Worm (Caenorhabditis elegans) whole organism, young adult: ENCODE results near the gene Y45G5AM.3.

Experiments used
- B0019.2 ChIP-seq: fragments of 200-800 bp; sonication (Bioruptor generic); conservative IDR thresholded peaks from 2 replicates; pipeline ENCODE4 v1.3.6; 2022; ENCODE audit warnings: missing genetic modification reagents, missing genetic modification characterization, missing compliant biosample characterization
- B0035.1 ChIP-seq: sonication (generic microtip); optimal IDR thresholded peaks from 2 replicates; lab custom pipeline; 2016; ENCODE audit warnings: missing genetic modification characterization, mild to moderate bottlenecking, missing compliant biosample characterization, missing genotype, missing genetic modification reagents
- C06A6.2 ChIP-seq: fragments of 200-800 bp; sonication (Bioruptor generic); conservative IDR thresholded peaks from 2 replicates; pipeline ENCODE4 v1.3.6; 2022; ENCODE audit warnings: missing genetic modification characterization, missing compliant biosample characterization
- D2030.7 ChIP-seq: fragments of 200-800 bp; sonication (Bioruptor generic); IDR thresholded peaks from 2 replicates; pipeline ENCODE4 v1.3.6; 2022; ENCODE audit warnings: missing genetic modification reagents, missing genetic modification characterization, missing compliant biosample characterization
- F10E7.11 ChIP-seq: sonication (generic microtip); optimal IDR thresholded peaks from 2 replicates; lab custom pipeline; 2017; ENCODE audit warnings: mild to moderate bottlenecking, missing genetic modification characterization, moderate library complexity, missing compliant biosample characterization
- F52B5.7 ChIP-seq: sonication (generic microtip); optimal IDR thresholded peaks from 2 replicates; lab custom pipeline; 2016; ENCODE audit warnings: mild to moderate bottlenecking, missing genetic modification characterization, missing compliant biosample characterization
- K12H6.12 ChIP-seq: fragments of 200-800 bp; sonication (Bioruptor generic); optimal IDR thresholded peaks from 2 replicates; lab custom pipeline; 2018; ENCODE audit warnings: mild to moderate bottlenecking, missing genetic modification characterization, missing compliant biosample characterization
- T26A5.8 ChIP-seq: sonication (generic microtip); optimal IDR thresholded peaks from 2 replicates; lab custom pipeline; 2016; ENCODE audit warnings: missing genetic modification characterization, missing compliant biosample characterization
- Y53G8AR.9 ChIP-seq: fragments of 200-800 bp; sonication (Bioruptor generic); conservative IDR thresholded peaks from 2 replicates; pipeline ENCODE4 v1.3.6; 2022; ENCODE audit warnings: missing genetic modification reagents, missing genetic modification characterization, missing compliant biosample characterization
- athp-1 ChIP-seq: sonication (generic microtip); optimal IDR thresholded peaks from 2 replicates; lab custom pipeline; 2017; ENCODE audit warnings: mild to moderate bottlenecking, missing genetic modification characterization, missing compliant biosample characterization
- cebp-1 ChIP-seq, 2 experiments: fragments of 200-800 bp in 1 of 2; sonication (Bioruptor generic) in 1 of 2; sonication (generic microtip) in 1 of 2; IDR thresholded peaks in 1 of 2; optimal IDR thresholded peaks in 1 of 2; 2 replicates each; pipeline versions ENCODE4 v1.3.6 to Lab custom; 2017 to 2022; ENCODE audit warnings: missing compliant biosample characterization in 2 of 2, missing genetic modification characterization in 2 of 2, mild to moderate bottlenecking in 1 of 2, missing genetic modification reagents in 1 of 2, moderate library complexity in 1 of 2
- dpl-1 ChIP-seq: fragments of 150-350 bp; optimal IDR thresholded peaks from 2 replicates; lab custom pipeline; 2014; ENCODE audit warnings: missing biosample characterization, missing genetic modification reagents, missing genetic modification characterization
- ekl-4 ChIP-seq: fragments of 200-800 bp; sonication (Bioruptor generic); IDR thresholded peaks from 2 replicates; pipeline ENCODE4 v1.3.6; 2022; ENCODE audit warnings: missing genetic modification reagents, missing genetic modification characterization, missing compliant biosample characterization
- ets-4 ChIP-seq: fragments of 200-800 bp; sonication (Bioruptor generic); optimal IDR thresholded peaks from 2 replicates; lab custom pipeline; 2018; ENCODE audit warnings: mild to moderate bottlenecking, missing genetic modification characterization, missing compliant biosample characterization
- let-607 ChIP-seq, 2 experiments: fragments of 200-800 bp in 1 of 2; sonication (Bioruptor generic) in 1 of 2; sonication (generic microtip) in 1 of 2; optimal IDR thresholded peaks; 2 replicates each; lab custom pipeline; 2016 to 2018; ENCODE audit warnings: mild to moderate bottlenecking in 2 of 2, missing compliant biosample characterization in 2 of 2, missing genetic modification characterization in 2 of 2, moderate library complexity in 2 of 2, missing genotype in 1 of 2
- mcd-1 ChIP-seq: fragments of 200-800 bp; sonication (Bioruptor generic); IDR thresholded peaks from 2 replicates; pipeline ENCODE4 v1.3.6; 2022; ENCODE audit warnings: missing genetic modification reagents, missing genetic modification characterization, missing compliant biosample characterization
- nhr-179 ChIP-seq: sonication (generic microtip); optimal IDR thresholded peaks from 2 replicates; lab custom pipeline; 2016; ENCODE audit warnings: mild to moderate bottlenecking, missing genetic modification characterization, missing compliant biosample characterization
- nhr-27 ChIP-seq: fragments of 200-800 bp; sonication (Bioruptor generic); optimal IDR thresholded peaks from 2 replicates; lab custom pipeline; 2018; ENCODE audit warnings: mild to moderate bottlenecking, missing genetic modification characterization, moderate library complexity, missing compliant biosample characterization
- nhr-80 ChIP-seq: sonication (generic microtip); optimal IDR thresholded peaks from 2 replicates; lab custom pipeline; 2016; ENCODE audit warnings: missing genetic modification characterization, missing compliant biosample characterization
- pha-4 ChIP-seq: fragments of 150-350 bp; sonication (generic microtip); optimal IDR thresholded peaks from 2 replicates; lab custom pipeline; 2014; ENCODE audit warnings: missing biosample characterization, missing genetic modification reagents, missing genetic modification characterization
- rec-8 ChIP-seq, 2 experiments: sonication (generic microtip); optimal IDR thresholded peaks; 2 replicates each; lab custom pipeline; 2016; ENCODE audit warnings: mild to moderate bottlenecking in 2 of 2, missing genetic modification characterization in 2 of 2, missing genetic modification reagents in 2 of 2, missing genotype in 2 of 2, missing biosample characterization in 1 of 2, missing compliant biosample characterization in 1 of 2, moderate library complexity in 1 of 2
- repo-1 ChIP-seq: sonication (generic microtip); optimal IDR thresholded peaks from 2 replicates; lab custom pipeline; 2017; ENCODE audit warnings: mild to moderate bottlenecking, missing genetic modification characterization, missing compliant biosample characterization
- rpc-1 ChIP-seq, 2 experiments: fragments of 150-350 bp in 1 of 2; sonication (generic microtip) in 1 of 2; optimal IDR thresholded peaks; 2 replicates each; lab custom pipeline; 2014 to 2018; ENCODE audit warnings: missing biosample characterization in 1 of 2, missing genetic modification characterization in 1 of 2, missing genetic modification reagents in 1 of 2, missing genotype in 1 of 2
- snpc-1.1 ChIP-seq: sonication (generic microtip); optimal IDR thresholded peaks from 2 replicates; lab custom pipeline; 2017; ENCODE audit warnings: missing genetic modification characterization, mild to moderate bottlenecking, missing compliant biosample characterization, antibody characterized with exemption, moderate library complexity, missing genotype, missing genetic modification reagents; ENCODE audit not compliant: insufficient read depth
- snpc-4 ChIP-seq, 5 experiments: fragments of 150-350 bp in 1 of 5; sonication (generic microtip) in 4 of 5; optimal IDR thresholded peaks; 2 replicates each; lab custom pipeline; 2014 to 2018; ENCODE audit warnings: missing genetic modification characterization in 5 of 5, missing biosample characterization in 3 of 5, antibody characterized with exemption in 2 of 5, mild to moderate bottlenecking in 2 of 5, missing compliant biosample characterization in 2 of 5, missing genotype in 2 of 5, moderate library complexity in 2 of 5, missing genetic modification reagents in 1 of 5
- somi-1 ChIP-seq: fragments of 200-800 bp; sonication (Bioruptor generic); optimal IDR thresholded peaks from 2 replicates; lab custom pipeline; 2018; ENCODE audit warnings: mild to moderate bottlenecking, missing genetic modification characterization, missing compliant biosample characterization
- sptf-2 ChIP-seq: fragments of 200-800 bp; sonication (Bioruptor generic); optimal IDR thresholded peaks from 2 replicates; lab custom pipeline; 2018; ENCODE audit warnings: mild to moderate bottlenecking, missing genetic modification characterization, missing compliant biosample characterization
- unc-130 ChIP-seq: sonication (generic microtip); optimal IDR thresholded peaks from 2 replicates; lab custom pipeline; 2016; ENCODE audit warnings: missing genetic modification reagents, missing genetic modification characterization, missing compliant biosample characterization
- zfh-2 ChIP-seq: fragments of 200-800 bp; sonication (Bioruptor generic); conservative IDR thresholded peaks from 2 replicates; pipeline ENCODE4 v1.3.6; 2022; ENCODE audit warnings: missing genetic modification reagents, missing genetic modification characterization, missing compliant biosample characterization
- ztf-22 ChIP-seq: fragments of 200-800 bp; sonication (Bioruptor generic); optimal IDR thresholded peaks from 2 replicates; lab custom pipeline; 2018; ENCODE audit warnings: mild to moderate bottlenecking, missing genetic modification characterization, moderate library complexity, missing compliant biosample characterization
- ztf-26 ChIP-seq: sonication (generic microtip); optimal IDR thresholded peaks from 2 replicates; lab custom pipeline; 2017; ENCODE audit warnings: missing genetic modification characterization, missing compliant biosample characterization

Y45G5AM.3 gene

DNA sequence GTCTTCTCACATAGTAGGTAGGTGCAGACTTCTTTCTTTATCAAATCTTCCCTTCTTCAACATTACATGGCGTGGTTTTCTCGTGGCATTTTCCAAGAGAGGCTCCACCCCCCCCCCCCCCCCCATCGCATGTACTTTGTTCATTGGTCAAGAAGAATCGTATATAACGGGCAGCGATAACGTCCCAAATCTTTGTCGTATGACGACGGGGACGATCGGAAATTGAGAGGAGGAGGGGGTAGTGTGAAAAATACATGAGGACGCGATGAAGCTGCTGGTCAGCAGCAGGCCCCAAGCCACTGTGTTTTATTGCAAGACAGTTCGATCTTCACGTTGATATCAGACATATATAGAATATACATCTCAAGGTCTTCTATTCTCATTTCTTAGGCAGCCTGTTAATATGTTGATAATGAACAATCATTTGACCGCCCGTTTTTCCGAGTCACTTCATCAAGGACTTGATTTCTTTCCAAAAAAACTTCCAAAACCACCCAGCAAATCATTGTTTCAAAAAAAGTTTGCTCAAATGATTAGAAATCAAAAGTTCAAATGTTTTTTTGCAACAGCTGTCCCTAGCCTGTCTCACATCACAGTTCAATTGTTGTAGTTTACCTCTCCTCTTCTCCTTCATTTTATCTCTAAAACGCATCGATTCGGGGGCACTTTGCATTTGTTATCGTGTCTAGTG, 22.2 kb downstream of the Y45G5AM.3 start (continued):
- TF ChIP-seq ekl-4 (GFP tag; lab: Robert Waterston, UW) = peak; percentile 31; the same call in 1 of the 2 replicates
- TF ChIP-seq rec-8 (tag; optimal IDR thresholded peaks at IDR 0.05; lab: Kevin White, UChicago) = no peak
- peak; percentile 65 for TF ChIP-seq zfh-2 (GFP tag; lab: Robert Waterston, UW)
- TF ChIP-seq nhr-179 (tag; lab: Kevin White, UChicago) = no peak
- no peak for TF ChIP-seq F52B5.7 (tag; lab: Kevin White, UChicago)
- peak; percentile 16; the same call in 1 of the 2 replicates for TF ChIP-seq mcd-1
- no peak for TF ChIP-seq let-607 (tag; optimal IDR thresholded peaks at IDR 0.05; lab: Kevin White, UChicago)
- TF ChIP-seq B0019.2 (GFP tag; lab: Robert Waterston, UW) = no peak
- TF ChIP-seq ets-4 (GFP tag; lab: Kevin White, UChicago) = no peak
- TF ChIP-seq cebp-1 (GFP tag; IDR thresholded peaks at IDR 0.05; lab: Robert Waterston, UW) = 0 out of 2 replicates have a peak, but pooled peaks have one; percentile 10
- TF ChIP-seq cebp-1 (tag; optimal IDR thresholded peaks at IDR 0.05; lab: Kevin White, UChicago) = peak; percentile 50
- TF ChIP-seq B0035.1 (tag; lab: Kevin White, UChicago) = no peak
- TF ChIP-seq ztf-22 = peak; percentile 62

DNA sequence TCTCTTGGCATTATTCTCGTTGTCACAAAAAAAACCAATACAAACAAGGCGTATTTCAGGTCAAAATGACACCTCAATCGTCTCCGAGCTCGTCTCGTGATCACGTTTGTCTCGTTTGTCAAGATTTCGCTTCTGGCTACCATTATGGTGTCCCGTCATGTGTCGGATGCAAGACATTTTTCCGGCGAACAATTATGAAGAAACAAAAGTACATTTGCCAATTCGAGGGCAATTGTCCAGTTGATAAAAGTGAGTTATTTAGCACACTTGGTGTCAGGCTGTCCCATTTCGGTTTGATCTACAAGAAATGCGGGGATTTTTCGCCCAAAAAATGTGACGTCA, 22.8 kb downstream of the Y45G5AM.3 start, which contains the start of gene nhr-114:
Gene nhr-114, plus strand, starts transcription at position 59 of the 342 bp plus-strand sequence.
- TF ChIP-seq somi-1 (GFP tag; lab: Kevin White, UChicago) (no peak), snpc-1.1 (tag; lab: Kevin White, UChicago) (no peak), rpc-1 (optimal IDR thresholded peaks at IDR 0.05; lab: Kevin White, UChicago) (no peak), rpc-1 (tag; optimal IDR thresholded peaks at IDR 0.05; lab: Kevin White, UChicago) (no peak), nhr-27 (tag; lab: Kevin White, UChicago) (no peak), pha-4 (tag; lab: Kevin White, UChicago) (no peak), C06A6.2 (GFP tag; lab: Robert Waterston, UW) (no peak), Y53G8AR.9 (GFP tag; lab: Robert Waterston, UW) (0 out of 2 replicates have a peak, but pooled peaks have one; percentile 27), F52B5.7 (tag; lab: Kevin White, UChicago) (no peak), nhr-80 (tag; lab: Kevin White, UChicago) (peak; percentile 26), D2030.7 (GFP tag; lab: Robert Waterston, UW) (no peak), dpl-1 (GFP tag; lab: Kevin White, UChicago) (no peak), athp-1 (no peak), F10E7.11 (tag; lab: Kevin White, UChicago) (no peak), snpc-4 (GFP tag; optimal IDR thresholded peaks at IDR 0.05; lab: Kevin White, UChicago) (no peak), snpc-4 (tag; optimal IDR thresholded peaks at IDR 0.05; lab: Kevin White, UChicago) (peak in 2 of 4 experiments; percentile 16 to 78), T26A5.8 (tag; lab: Kevin White, UChicago) (no peak)

DNA sequence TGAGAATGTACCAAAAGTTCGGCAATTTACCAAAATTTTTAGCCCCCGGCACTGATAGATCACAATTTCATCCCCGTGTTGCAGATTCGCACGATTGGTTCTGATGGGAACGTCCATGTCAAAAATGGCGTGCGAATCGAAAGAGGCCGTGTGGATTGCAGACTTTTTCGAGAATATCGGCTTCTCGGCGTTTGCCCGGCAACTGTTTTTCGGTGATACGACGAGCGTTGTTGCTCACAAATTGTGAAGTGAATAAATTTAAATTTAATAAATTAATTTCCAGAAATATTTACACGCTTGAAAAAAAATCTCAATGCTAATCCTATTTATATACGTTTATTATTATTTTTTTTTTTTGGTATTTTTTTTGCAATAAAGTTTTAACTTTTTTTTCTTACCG, 25.3 kb downstream of the Y45G5AM.3 start:
- TF ChIP-seq sptf-2 (GFP tag; lab: Kevin White, UChicago) (no peak), repo-1 (tag; lab: Kevin White, UChicago) (peak; percentile 66), unc-130 (GFP tag; lab: Kevin White, UChicago) (no peak), ztf-26 (peak; percentile 52), K12H6.12 (tag; lab: Kevin White, UChicago) (no peak)
